Worm (Caenorhabditis elegans) whole organism, young adult: Measurements from ENCODE around the gene C35B1.5.
A peak's percentile ranks its signal among the peaks of the same experiment; 100 is the strongest.

Source experiments
- D2030.7 ChIP-seq: fragments of 200-800 bp; sonication (Bioruptor generic); IDR thresholded peaks from 2 replicates; pipeline ENCODE4 v1.3.6; 2022; ENCODE audit warnings: missing genetic modification reagents, missing genetic modification characterization, missing compliant biosample characterization
- ZK185.1 ChIP-seq: sonication (generic microtip); optimal IDR thresholded peaks from 2 replicates; lab custom pipeline; 2016; ENCODE audit warnings: mild to moderate bottlenecking, missing genetic modification characterization, missing compliant biosample characterization; ENCODE audit not compliant: poor library complexity, severe bottlenecking
- akir-1 ChIP-seq: fragments of 200-800 bp; sonication (Bioruptor generic); optimal IDR thresholded peaks from 2 replicates; lab custom pipeline; 2018; ENCODE audit warnings: mild to moderate bottlenecking, missing genetic modification characterization, moderate library complexity, missing compliant biosample characterization
- attf-3 ChIP-seq: fragments of 200-800 bp; sonication (Bioruptor generic); conservative IDR thresholded peaks from 2 replicates; pipeline ENCODE4 v1.3.6; 2022; ENCODE audit warnings: missing genetic modification reagents, missing genetic modification characterization, missing compliant biosample characterization
- hmg-20 ChIP-seq: fragments of 200-800 bp; sonication (Bioruptor generic); IDR thresholded peaks from 2 replicates; pipeline ENCODE4 v1.3.6; 2022; ENCODE audit warnings: missing genetic modification reagents, missing genetic modification characterization, missing compliant biosample characterization
- let-607 ChIP-seq, 2 experiments: fragments of 200-800 bp in 1 of 2; sonication (Bioruptor generic) in 1 of 2; sonication (generic microtip) in 1 of 2; optimal IDR thresholded peaks; 2 replicates each; lab custom pipeline; 2016 to 2018; ENCODE audit warnings: mild to moderate bottlenecking in 2 of 2, missing compliant biosample characterization in 2 of 2, missing genetic modification characterization in 2 of 2, moderate library complexity in 2 of 2, missing genotype in 1 of 2
- lin-26 ChIP-seq: fragments of 200-800 bp; sonication (Bioruptor generic); IDR thresholded peaks from 2 replicates; pipeline ENCODE4 v1.3.6; 2022; ENCODE audit warnings: missing genetic modification reagents, missing genetic modification characterization, missing compliant biosample characterization
- nfya-1 ChIP-seq: sonication (generic microtip); optimal IDR thresholded peaks from 2 replicates; lab custom pipeline; 2017; ENCODE audit warnings: antibody characterized with exemption, missing compliant biosample characterization, missing genetic modification characterization, borderline replicate concordance; ENCODE audit not compliant: insufficient read depth
- ztf-26 ChIP-seq: sonication (generic microtip); optimal IDR thresholded peaks from 2 replicates; lab custom pipeline; 2017; ENCODE audit warnings: missing genetic modification characterization, missing compliant biosample characterization

The C35B1.5 gene

DNA sequence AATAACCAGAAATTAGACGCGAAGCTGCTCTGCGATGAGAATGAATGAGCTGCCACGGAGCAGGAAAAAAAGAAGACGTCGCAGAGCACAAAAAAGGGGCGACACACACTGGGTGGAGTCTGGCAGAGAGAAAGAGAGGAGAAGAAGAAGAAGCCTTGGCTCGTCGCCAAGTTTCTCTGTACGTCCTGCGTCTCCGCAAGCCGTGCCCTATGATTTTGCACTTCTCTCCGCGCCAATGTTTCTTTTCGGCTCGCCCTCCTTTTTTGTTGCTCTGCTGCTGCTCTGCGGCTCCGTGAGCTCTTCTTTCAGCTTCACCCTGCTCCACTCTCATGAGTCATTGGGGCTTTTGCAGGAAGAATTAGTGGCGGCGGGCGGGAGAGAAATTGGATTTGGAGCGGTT is 49.1 kb downstream of the C35B1.5 start, which contains the start of gene hlh-30 (continued):
- TF ChIP-seq akir-1 = no peak
- TF ChIP-seq D2030.7 = no peak
- TF ChIP-seq ZK185.1 (tag; lab: Kevin White, UChicago) = no peak
- TF ChIP-seq attf-3 (GFP tag; lab: Robert Waterston, UW) = peak; percentile 8; the same call in 1 of the 2 replicates
- no peak for TF ChIP-seq let-607 (tag; optimal IDR thresholded peaks at IDR 0.05; lab: Kevin White, UChicago)
- TF ChIP-seq nfya-1 (tag; lab: Kevin White, UChicago) = no peak
- no peak for TF ChIP-seq lin-26 (GFP tag; lab: Robert Waterston, UW)
- no peak for TF ChIP-seq ztf-26 (tag; lab: Kevin White, UChicago)
- no peak for TF ChIP-seq hmg-20 (GFP tag; lab: Robert Waterston, UW)
